Fruit fly (Drosophila melanogaster) whole organism, embryonic: ENCODE data around the gene CG6409.

ENCODE experiments used
- CG10267 ChIP-seq: fragments of 200-800 bp; sonication (Bioruptor generic); optimal IDR thresholded peaks from 2 replicates; lab custom pipeline; 2018; ENCODE audit warnings: missing biosample characterization, mild to moderate bottlenecking, missing genetic modification characterization, moderate library complexity
- CG11093 ChIP-seq: fragments of 200-800 bp; sonication (Bioruptor generic); IDR thresholded peaks from 3 replicates; pipeline ENCODE4 v1.3.6; 2022; ENCODE audit warnings: missing biosample characterization, missing genetic modification characterization
- CG11504 ChIP-seq: fragments of 200-800 bp; sonication (Bioruptor generic); optimal IDR thresholded peaks from 3 replicates; lab custom pipeline; 2019; ENCODE audit warnings: missing biosample characterization, mild to moderate bottlenecking, missing genetic modification characterization, moderate library complexity
- CG12236 ChIP-seq: fragments of 200-800 bp; sonication (Bioruptor generic); optimal IDR thresholded peaks from 2 replicates; lab custom pipeline; 2016; ENCODE audit warnings: missing biosample characterization, missing genetic modification characterization
- CG14710 ChIP-seq: fragments of 200-800 bp; sonication (Bioruptor generic); optimal IDR thresholded peaks from 3 replicates; lab custom pipeline; 2019; ENCODE audit warnings: missing biosample characterization, mild to moderate bottlenecking, missing genetic modification characterization, moderate library complexity
- CG14965 ChIP-seq: fragments of 200-800 bp; sonication (Bioruptor generic); optimal IDR thresholded peaks from 2 replicates; lab custom pipeline; 2016; ENCODE audit warnings: missing biosample characterization, missing genetic modification characterization, borderline replicate concordance
- CG15073 ChIP-seq: fragments of 200-800 bp; sonication (Bioruptor generic); optimal IDR thresholded peaks from 2 replicates; lab custom pipeline; 2016; ENCODE audit warnings: missing biosample characterization, missing genetic modification characterization
- CG1647 ChIP-seq: fragments of 200-800 bp; sonication (Bioruptor generic); optimal IDR thresholded peaks from 3 replicates; lab custom pipeline; 2016; ENCODE audit warnings: missing biosample characterization, missing genetic modification characterization
- CG16815 ChIP-seq: fragments of 200-800 bp; sonication (Bioruptor generic); optimal IDR thresholded peaks from 3 replicates; lab custom pipeline; 2017; ENCODE audit warnings: missing biosample characterization, mild to moderate bottlenecking, missing genetic modification characterization
- CG17186 ChIP-seq: fragments of 200-800 bp; sonication (Bioruptor generic); optimal IDR thresholded peaks from 3 replicates; lab custom pipeline; 2017; ENCODE audit warnings: missing biosample characterization, missing genetic modification reagents, missing genetic modification characterization
- CG17361 ChIP-seq: fragments of 200-800 bp; sonication (Bioruptor generic); IDR thresholded peaks from 3 replicates; pipeline ENCODE4 v1.3.6; 2022; ENCODE audit warnings: missing biosample characterization, missing genetic modification characterization
- CG2712 ChIP-seq: fragments of 200-800 bp; optimal IDR thresholded peaks from 3 replicates; lab custom pipeline; 2019; ENCODE audit warnings: missing biosample characterization, mild to moderate bottlenecking, missing genetic modification characterization, moderate library complexity
- CG30403 ChIP-seq: fragments of 200-800 bp; sonication (Bioruptor generic); optimal IDR thresholded peaks from 3 replicates; lab custom pipeline; 2016; ENCODE audit warnings: missing biosample characterization, missing genetic modification characterization
- CG31224 ChIP-seq: fragments of 200-800 bp; sonication (Bioruptor generic); IDR thresholded peaks from 2 replicates; pipeline ENCODE4 v1.3.6; 2022; ENCODE audit warnings: missing biosample characterization, missing genetic modification characterization
- CG31441 ChIP-seq: fragments of 200-800 bp; sonication (Bioruptor generic); IDR thresholded peaks from 2 replicates; pipeline ENCODE4 v1.3.6; 2022; ENCODE audit warnings: missing biosample characterization, missing genetic modification characterization
- CG3847 ChIP-seq: fragments of 200-800 bp; sonication (Bioruptor generic); IDR thresholded peaks from 2 replicates; pipeline ENCODE4 v1.3.6; 2022; ENCODE audit warnings: missing biosample characterization, missing genetic modification characterization
- CG3995 ChIP-seq: fragments of 200-800 bp; sonication (Bioruptor generic); optimal IDR thresholded peaks from 3 replicates; lab custom pipeline; 2016; ENCODE audit warnings: missing biosample characterization, missing genetic modification characterization
- CG4424 ChIP-seq: fragments of 200-800 bp; sonication (Bioruptor generic); optimal IDR thresholded peaks from 3 replicates; lab custom pipeline; 2016; ENCODE audit warnings: missing biosample characterization, missing genetic modification characterization
- CG5245 ChIP-seq: fragments of 200-800 bp; sonication (Bioruptor generic); optimal IDR thresholded peaks from 3 replicates; lab custom pipeline; 2016; ENCODE audit warnings: missing biosample characterization, missing genetic modification characterization
- CG6791 ChIP-seq: fragments of 200-800 bp; sonication (Bioruptor generic); IDR thresholded peaks from 3 replicates; pipeline ENCODE4 v1.3.6; 2022; ENCODE audit warnings: missing biosample characterization, missing genetic modification characterization; ENCODE audit not compliant: partially characterized antibody
- CG7271 ChIP-seq: fragments of 200-800 bp; sonication (Bioruptor generic); optimal IDR thresholded peaks from 2 replicates; lab custom pipeline; 2018; ENCODE audit warnings: missing biosample characterization, mild to moderate bottlenecking, missing genetic modification characterization, moderate library complexity
- CG7556 ChIP-seq: fragments of 200-800 bp; sonication (Bioruptor generic); optimal IDR thresholded peaks from 2 replicates; lab custom pipeline; 2017; ENCODE audit warnings: missing biosample characterization, mild to moderate bottlenecking, missing genetic modification characterization
- CG7987 ChIP-seq: fragments of 200-800 bp; sonication (Bioruptor generic); optimal IDR thresholded peaks from 2 replicates; lab custom pipeline; 2018; ENCODE audit warnings: missing biosample characterization, mild to moderate bottlenecking, missing genetic modification characterization, moderate library complexity
- CG8388 ChIP-seq: fragments of 200-800 bp; sonication (Bioruptor generic); optimal IDR thresholded peaks from 2 replicates; lab custom pipeline; 2019; ENCODE audit warnings: missing biosample characterization, mild to moderate bottlenecking, missing genetic modification characterization, moderate library complexity
- CG8944 ChIP-seq: fragments of 200-800 bp; sonication (Bioruptor generic); optimal IDR thresholded peaks from 3 replicates; lab custom pipeline; 2016; ENCODE audit warnings: missing biosample characterization, missing genetic modification characterization
- CTCF ChIP-seq: fragments of 200-800 bp; sonication (Bioruptor generic); optimal IDR thresholded peaks from 2 replicates; lab custom pipeline; 2017; ENCODE audit warnings: missing biosample characterization, mild to moderate bottlenecking, missing genetic modification characterization, moderate library complexity
- Doc3 ChIP-seq: fragments of 200-800 bp; sonication (Bioruptor generic); IDR thresholded peaks from 3 replicates; pipeline ENCODE4 v1.3.6; 2022; ENCODE audit warnings: missing biosample characterization, missing genetic modification characterization; ENCODE audit not compliant: partially characterized antibody
- Drgx ChIP-seq: fragments of 200-800 bp; sonication (Bioruptor generic); IDR thresholded peaks from 2 replicates; pipeline ENCODE4 v1.3.6; 2022; ENCODE audit warnings: missing biosample characterization, missing genetic modification characterization
- E2f1 ChIP-seq: fragments of 200-800 bp; sonication (Bioruptor generic); IDR thresholded peaks from 2 replicates; pipeline ENCODE4 v1.3.6; 2022; ENCODE audit warnings: missing biosample characterization, missing genetic modification characterization
- HLHmδ ChIP-seq: fragments of 200-800 bp; sonication (Bioruptor generic); optimal IDR thresholded peaks from 2 replicates; lab custom pipeline; 2018; ENCODE audit warnings: missing biosample characterization, mild to moderate bottlenecking, missing genetic modification characterization, moderate library complexity
- NC2α ChIP-seq: fragments of 200-800 bp; sonication (Bioruptor generic); optimal IDR thresholded peaks from 2 replicates; lab custom pipeline; 2016; ENCODE audit warnings: missing biosample characterization, missing genetic modification characterization
- NK7.1 ChIP-seq: fragments of 200-800 bp; sonication (Bioruptor generic); optimal IDR thresholded peaks from 3 replicates; lab custom pipeline; 2016; ENCODE audit warnings: missing biosample characterization, missing genetic modification characterization
- Nf-YA ChIP-seq: fragments of 200-800 bp; sonication (Bioruptor generic); IDR thresholded peaks from 2 replicates; pipeline ENCODE4 v1.3.6; 2022; ENCODE audit warnings: missing biosample characterization, missing genetic modification characterization
- Scr ChIP-seq: fragments of 200-800 bp; sonication (Bioruptor generic); IDR thresholded peaks from 2 replicates; pipeline ENCODE4 v1.3.6; 2022; ENCODE audit warnings: missing biosample characterization, missing genetic modification characterization; ENCODE audit not compliant: partially characterized antibody
- Stat92E ChIP-seq, 3 experiments: fragments of >200 bp in 2 of 3; fragments of 200-800 bp in 1 of 3; sonication (Bioruptor generic) in 1 of 3; optimal IDR thresholded peaks; 2 replicates each; lab custom pipeline; 2017 to 2019; ENCODE audit warnings: missing biosample characterization in 3 of 3, missing genetic modification characterization in 3 of 3, mild to moderate bottlenecking in 1 of 3, moderate library complexity in 1 of 3
- ash1 ChIP-seq: fragments of 200-800 bp; sonication (Bioruptor generic); optimal IDR thresholded peaks from 2 replicates; lab custom pipeline; 2018; ENCODE audit warnings: missing biosample characterization, mild to moderate bottlenecking, missing genetic modification characterization
- bab2 ChIP-seq: fragments of 200-800 bp; sonication (Bioruptor generic); optimal IDR thresholded peaks from 2 replicates; lab custom pipeline; 2016; ENCODE audit warnings: missing biosample characterization, missing genetic modification characterization
- bigmax ChIP-seq: fragments of 200-800 bp; sonication (Bioruptor generic); optimal IDR thresholded peaks from 2 replicates; lab custom pipeline; 2018; ENCODE audit warnings: missing biosample characterization, mild to moderate bottlenecking, missing genetic modification characterization
- br ChIP-seq: fragments of >200 bp; optimal IDR thresholded peaks from 2 replicates; lab custom pipeline; 2017
- bsh ChIP-seq, 2 experiments: fragments of 200-800 bp; sonication (Bioruptor generic); optimal IDR thresholded peaks; 2 replicates each; lab custom pipeline; 2017 to 2018; ENCODE audit warnings: mild to moderate bottlenecking in 2 of 2, missing biosample characterization in 2 of 2, missing genetic modification characterization in 2 of 2, moderate library complexity in 1 of 2
- cato ChIP-seq: fragments of 200-800 bp; sonication (Bioruptor generic); optimal IDR thresholded peaks from 2 replicates; lab custom pipeline; 2016; ENCODE audit warnings: missing biosample characterization, missing genetic modification characterization, borderline replicate concordance
- cwo ChIP-seq: fragments of 200-800 bp; sonication (Bioruptor generic); optimal IDR thresholded peaks from 3 replicates; lab custom pipeline; 2017; ENCODE audit warnings: missing biosample characterization, missing genetic modification characterization, mild to moderate bottlenecking, moderate library complexity, missing genetic modification reagents
- eyg ChIP-seq: fragments of 200-800 bp; sonication (Bioruptor generic); optimal IDR thresholded peaks from 3 replicates; lab custom pipeline; 2016; ENCODE audit warnings: missing biosample characterization, missing genetic modification characterization
- hbn ChIP-seq: fragments of 200-800 bp; sonication (Bioruptor generic); IDR thresholded peaks from 2 replicates; pipeline ENCODE4 v1.3.6; 2022; ENCODE audit warnings: missing biosample characterization, missing genetic modification characterization; ENCODE audit not compliant: partially characterized antibody
- her ChIP-seq: fragments of 200-800 bp; sonication (Bioruptor generic); optimal IDR thresholded peaks from 2 replicates; lab custom pipeline; 2016; ENCODE audit warnings: missing biosample characterization, missing genetic modification characterization
- hth ChIP-seq: fragments of >200 bp; optimal IDR thresholded peaks from 2 replicates; lab custom pipeline; 2017; ENCODE audit warnings: inconsistent platforms
- lola ChIP-seq, 3 experiments: fragments of >200 bp in 2 of 3; fragments of 200-800 bp in 1 of 3; sonication (Bioruptor generic) in 1 of 3; optimal IDR thresholded peaks; 2 replicates each; lab custom pipeline; 2017 to 2019; ENCODE audit warnings: missing biosample characterization in 3 of 3, missing genetic modification characterization in 3 of 3, mild to moderate bottlenecking in 1 of 3, moderate library complexity in 1 of 3
- nerfin-1 ChIP-seq: fragments of 200-800 bp; sonication (Bioruptor generic); optimal IDR thresholded peaks from 3 replicates; lab custom pipeline; 2019; ENCODE audit warnings: missing biosample characterization, mild to moderate bottlenecking, missing genetic modification characterization, moderate library complexity
- pb ChIP-seq: fragments of 200-800 bp; sonication (Bioruptor generic); optimal IDR thresholded peaks from 3 replicates; lab custom pipeline; 2016; ENCODE audit warnings: missing biosample characterization, missing genetic modification characterization
- pita ChIP-seq: fragments of 200-800 bp; sonication (Bioruptor generic); optimal IDR thresholded peaks from 2 replicates; lab custom pipeline; 2017; ENCODE audit warnings: missing biosample characterization, mild to moderate bottlenecking, missing genetic modification characterization
- row ChIP-seq: fragments of 200-800 bp; sonication (Bioruptor generic); IDR thresholded peaks from 3 replicates; pipeline ENCODE4 v1.3.6; 2022; ENCODE audit warnings: missing biosample characterization, missing genetic modification characterization
- sens ChIP-seq: fragments of 200-800 bp; sonication (Bioruptor generic); peaks from one replicate; lab custom pipeline; 2016; ENCODE audit warnings: missing biosample characterization, missing genetic modification characterization
- sens-2 ChIP-seq: fragments of 200-800 bp; sonication (Bioruptor generic); IDR thresholded peaks from 2 replicates; pipeline ENCODE4 v1.3.6; 2022; ENCODE audit warnings: missing biosample characterization, missing genetic modification characterization

Gene CG6409

DNA sequence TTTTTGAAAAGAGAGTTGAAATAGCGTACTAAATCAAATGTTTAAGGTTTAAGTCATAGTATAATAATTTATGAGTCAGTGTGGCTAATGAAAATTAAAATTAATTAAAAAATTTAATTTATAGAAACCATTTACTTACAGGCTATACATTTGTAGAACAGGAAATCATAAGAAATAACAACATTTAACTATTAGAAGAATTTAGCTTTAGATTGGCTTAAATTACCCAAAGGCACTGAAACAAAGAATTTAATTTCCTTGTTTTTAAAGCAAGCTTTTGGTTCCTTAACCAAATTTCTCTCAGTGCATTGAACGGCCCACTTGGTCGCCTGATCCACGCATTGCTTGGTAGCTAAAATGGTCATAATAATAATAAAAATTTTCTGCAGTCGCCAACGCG is 21.3 kb upstream of the CG6409 start:
- TF ChIP-seq cato (no peak), pita (no peak), CG11093 (GFP tag; lab: Robert Waterston, UW) (no peak), sens (GFP tag; lab: Kevin White, UChicago) (peak; percentile 57), CG31441 (GFP tag; lab: Robert Waterston, UW) (no peak), CG8388 (GFP tag; lab: Kevin White, UChicago) (no peak), bigmax (GFP tag; lab: Kevin White, UChicago) (no peak), Drgx (peak; percentile 45; the same call in 1 of the 2 replicates), CG14710 (tag; lab: Kevin White, UChicago) (no peak), CG6791 (GFP tag; lab: Robert Waterston, UW) (no peak), sens-2 (no peak), CTCF (no peak), CG7271 (no peak), hth (no peak), CG11504 (peak; percentile 8), CG4424 (no peak), CG10267 (tag; lab: Kevin White, UChicago) (no peak), CG2712 (tag; lab: Kevin White, UChicago) (peak; percentile 8), bab2 (no peak), bsh (GFP tag; optimal IDR thresholded peaks at IDR 0.05; lab: Kevin White, UChicago) (peak in 1 of 2 experiments; percentile 1), NK7.1 (GFP tag; lab: Kevin White, UChicago) (no peak), CG31224 (GFP tag; lab: Robert Waterston, UW) (no peak), CG12236 (GFP tag; lab: Kevin White, UChicago) (no peak), cwo (no peak)

dm6 chr3L:10899087-10899511 is 16.9 kb upstream of the CG6409 start, which contains the start of gene Aps:
Gene Aps, minus strand, starts transcription at chr3L:10899123.
- TF ChIP-seq CG30403 (GFP tag; lab: Kevin White, UChicago): peak; percentile 71
- peak; percentile 28 for TF ChIP-seq CG8944 (GFP tag; lab: Kevin White, UChicago)
- no peak for TF ChIP-seq NC2α
- no peak for TF ChIP-seq CG17186 (GFP tag; lab: Kevin White, UChicago)
- no peak for TF ChIP-seq hbn (GFP tag; lab: Robert Waterston, UW)
- no peak for TF ChIP-seq her (GFP tag; lab: Kevin White, UChicago)
- TF ChIP-seq CG1647: peak; percentile 19
- no peak for TF ChIP-seq br (lab: Kevin White, UChicago)
- peak; percentile 33; the same call in 1 of the 2 replicates for TF ChIP-seq Scr (GFP tag; lab: Robert Waterston, UW)
- no peak for TF ChIP-seq CG14965 (GFP tag; lab: Kevin White, UChicago)
- no peak for TF ChIP-seq eyg (GFP tag; lab: Kevin White, UChicago)
- TF ChIP-seq HLHmδ (GFP tag; lab: Kevin White, UChicago): no peak
- TF ChIP-seq lola (GFP tag; optimal IDR thresholded peaks at IDR 0.05; lab: Kevin White, UChicago): no peak
- no peak for TF ChIP-seq row (GFP tag; lab: Robert Waterston, UW)
- peak; percentile 15 for TF ChIP-seq CG16815 (GFP tag; lab: Kevin White, UChicago)
- TF ChIP-seq E2f1 (GFP tag; lab: Robert Waterston, UW): no peak; the same call in 1 of the 2 replicates
- TF ChIP-seq CG3995 (GFP tag; lab: Kevin White, UChicago): no peak
- TF ChIP-seq CG5245: peak; percentile 56
- TF ChIP-seq CG17361 (GFP tag; lab: Robert Waterston, UW): 0 out of 3 replicates have a peak, but pooled peaks have one; percentile 28
- TF ChIP-seq CG7556 (GFP tag; lab: Kevin White, UChicago): no peak
- peak; percentile 24 for TF ChIP-seq CG7987
- peak; percentile 52 for TF ChIP-seq CG3847 (GFP tag; lab: Robert Waterston, UW)
- TF ChIP-seq Nf-YA (GFP tag; lab: Robert Waterston, UW): no peak; the same call in 1 of the 2 replicates
- TF ChIP-seq CG15073 (GFP tag; lab: Kevin White, UChicago): no peak
- TF ChIP-seq ash1 (GFP tag; lab: Kevin White, UChicago): no peak
- no peak for TF ChIP-seq Doc3 (GFP tag; lab: Robert Waterston, UW)
- no peak for TF ChIP-seq pb (GFP tag; lab: Kevin White, UChicago)
- no peak for TF ChIP-seq nerfin-1 (tag; lab: Kevin White, UChicago)
- peak in 1 of 3 experiments; percentile 63 for TF ChIP-seq Stat92E (GFP tag; optimal IDR thresholded peaks at IDR 0.05; lab: Kevin White, UChicago)
